Worm (Caenorhabditis elegans) whole organism, L1 larva: ENCODE results near the gene kin-2.

ENCODE experiments used
- C04F5.9 ChIP-seq: sonication (generic microtip); optimal IDR thresholded peaks from 2 replicates; lab custom pipeline; 2016; ENCODE audit warnings: missing genetic modification characterization, missing compliant biosample characterization
- C16A3.4 ChIP-seq: fragments of 150-350 bp; optimal IDR thresholded peaks from 2 replicates; lab custom pipeline; 2014; ENCODE audit warnings: missing biosample characterization, missing genetic modification characterization
- aha-1 ChIP-seq: fragments of 150-350 bp; optimal IDR thresholded peaks from 2 replicates; lab custom pipeline; 2014; ENCODE audit warnings: missing biosample characterization, missing genetic modification characterization
- blmp-1 ChIP-seq: fragments of 150-350 bp; optimal IDR thresholded peaks from 2 replicates; lab custom pipeline; 2014; ENCODE audit warnings: missing biosample characterization, missing genetic modification characterization
- ceh-63 ChIP-seq: fragments of 200-800 bp; sonication (Bioruptor generic); optimal IDR thresholded peaks from 2 replicates; lab custom pipeline; 2018; ENCODE audit warnings: mild to moderate bottlenecking, missing genetic modification characterization, missing compliant biosample characterization
- ceh-88 ChIP-seq: fragments of 200-800 bp; sonication (Bioruptor generic); IDR thresholded peaks from 2 replicates; pipeline ENCODE4 v1.3.6; 2022; ENCODE audit warnings: missing genetic modification characterization, missing compliant biosample characterization
- ces-1 ChIP-seq: fragments of 150-350 bp; optimal IDR thresholded peaks from 2 replicates; lab custom pipeline; 2014; ENCODE audit warnings: missing biosample characterization, missing genetic modification reagents, missing genetic modification characterization
- dsc-1 ChIP-seq: sonication (generic microtip); optimal IDR thresholded peaks from 2 replicates; lab custom pipeline; 2016; ENCODE audit warnings: mild to moderate bottlenecking, missing genetic modification characterization, missing compliant biosample characterization
- efl-1 ChIP-seq, 4 experiments: fragments of 150-350 bp; optimal IDR thresholded peaks in 3 of 4; peaks in 1 of 4; 1 replicate in 1 of 4; 2 replicates in 3 of 4; lab custom pipeline; 2014; ENCODE audit warnings: missing biosample characterization in 2 of 4, missing genetic modification characterization in 2 of 4, missing genetic modification reagents in 2 of 4
- egl-13 ChIP-seq: sonication (generic microtip); optimal IDR thresholded peaks from 2 replicates; lab custom pipeline; 2016; ENCODE audit warnings: missing genotype, missing genetic modification reagents, missing genetic modification characterization, missing compliant biosample characterization
- egl-27 ChIP-seq, 2 experiments: fragments of 150-350 bp in 1 of 2; sonication (generic microtip); optimal IDR thresholded peaks; 3 replicates each; lab custom pipeline; 2017 to 2018; ENCODE audit warnings: missing biosample characterization in 2 of 2, missing genetic modification characterization in 2 of 2, missing genetic modification reagents in 2 of 2
- elt-3 ChIP-seq, 6 experiments: fragments of 150-350 bp in 1 of 6; sonication (generic microtip); optimal IDR thresholded peaks; 2 replicates each; lab custom pipeline; 2017 to 2018; ENCODE audit warnings: missing biosample characterization in 6 of 6, missing genetic modification characterization in 6 of 6, inconsistent platforms in 1 of 6
- fkh-8 ChIP-seq: sonication (generic microtip); optimal IDR thresholded peaks from 2 replicates; lab custom pipeline; 2016; ENCODE audit warnings: mild to moderate bottlenecking, missing genetic modification characterization, missing compliant biosample characterization
- hlh-4 ChIP-seq: sonication (generic microtip); optimal IDR thresholded peaks from 2 replicates; lab custom pipeline; 2016; ENCODE audit warnings: mild to moderate bottlenecking, missing genetic modification characterization, missing compliant biosample characterization
- hpl-2 ChIP-seq: fragments of 150-350 bp; optimal IDR thresholded peaks from 2 replicates; lab custom pipeline; 2014; ENCODE audit warnings: missing biosample characterization, missing genetic modification reagents, missing genetic modification characterization
- irx-1 ChIP-seq: sonication (generic microtip); optimal IDR thresholded peaks from 2 replicates; lab custom pipeline; 2016; ENCODE audit warnings: missing genetic modification characterization, missing compliant biosample characterization
- jun-1 ChIP-seq: fragments of 150-350 bp; optimal IDR thresholded peaks from 2 replicates; lab custom pipeline; 2014; ENCODE audit warnings: missing biosample characterization, missing genetic modification reagents, missing genetic modification characterization
- lin-14 ChIP-seq: fragments of 200-800 bp; sonication (Bioruptor generic); optimal IDR thresholded peaks from 2 replicates; lab custom pipeline; 2018; ENCODE audit warnings: mild to moderate bottlenecking, missing genetic modification characterization, moderate library complexity, missing compliant biosample characterization
- lin-15B ChIP-seq: fragments of 150-350 bp; sonication (generic microtip); optimal IDR thresholded peaks from 3 replicates; lab custom pipeline; 2014; ENCODE audit warnings: missing biosample characterization, missing genetic modification characterization
- lir-3 ChIP-seq: sonication (generic microtip); optimal IDR thresholded peaks from 2 replicates; lab custom pipeline; 2016; ENCODE audit warnings: mild to moderate bottlenecking, missing genetic modification characterization, moderate library complexity, missing compliant biosample characterization; ENCODE audit not compliant: poor library complexity
- lsy-2 ChIP-seq, 2 experiments: fragments of 150-350 bp; optimal IDR thresholded peaks; 2 replicates each; lab custom pipeline; 2014; ENCODE audit warnings: missing biosample characterization in 2 of 2, missing genetic modification characterization in 2 of 2
- nhr-12 ChIP-seq: sonication (generic microtip); optimal IDR thresholded peaks from 2 replicates; lab custom pipeline; 2017; ENCODE audit warnings: missing biosample characterization, missing genetic modification characterization
- nhr-19 ChIP-seq: fragments of 200-800 bp; sonication (Bioruptor generic); conservative IDR thresholded peaks from 2 replicates; pipeline ENCODE4 v1.3.6; 2022; ENCODE audit warnings: missing genetic modification characterization, missing compliant biosample characterization
- nhr-20 ChIP-seq: sonication (generic microtip); optimal IDR thresholded peaks from 2 replicates; lab custom pipeline; 2016; ENCODE audit warnings: mild to moderate bottlenecking, missing genetic modification characterization, missing compliant biosample characterization
- nhr-28 ChIP-seq: fragments of 150-350 bp; optimal IDR thresholded peaks from 2 replicates; lab custom pipeline; 2014; ENCODE audit warnings: missing biosample characterization, missing genetic modification characterization
- nhr-71 ChIP-seq: sonication (generic microtip); optimal IDR thresholded peaks from 2 replicates; lab custom pipeline; 2016; ENCODE audit warnings: mild to moderate bottlenecking, missing genetic modification characterization, moderate library complexity, missing compliant biosample characterization
- nhr-76 ChIP-seq: sonication (generic microtip); optimal IDR thresholded peaks from 2 replicates; lab custom pipeline; 2017; ENCODE audit warnings: missing biosample characterization, missing genetic modification characterization
- nhr-84 ChIP-seq: sonication (generic microtip); optimal IDR thresholded peaks from 2 replicates; lab custom pipeline; 2017; ENCODE audit warnings: missing biosample characterization, missing genetic modification characterization
- nhr-85 ChIP-seq: sonication (generic microtip); peaks from one replicate; lab custom pipeline; 2016; ENCODE audit warnings: missing genetic modification characterization, inconsistent platforms, missing compliant biosample characterization
- skn-1 ChIP-seq: fragments of 150-350 bp; optimal IDR thresholded peaks from 2 replicates; lab custom pipeline; 2014; ENCODE audit warnings: missing biosample characterization, missing genetic modification characterization
- snu-23 ChIP-seq: sonication (generic microtip); optimal IDR thresholded peaks from 2 replicates; lab custom pipeline; 2016; ENCODE audit warnings: missing genetic modification characterization, missing compliant biosample characterization
- sptf-1 ChIP-seq: fragments of 150-350 bp; optimal IDR thresholded peaks from 2 replicates; lab custom pipeline; 2014; ENCODE audit warnings: missing biosample characterization, missing genetic modification characterization
- unc-130 ChIP-seq: fragments of 150-350 bp; optimal IDR thresholded peaks from 2 replicates; lab custom pipeline; 2017; ENCODE audit warnings: missing biosample characterization, missing genetic modification characterization, inconsistent platforms
- xbp-1 ChIP-seq: sonication (generic microtip); optimal IDR thresholded peaks from 2 replicates; lab custom pipeline; 2016; ENCODE audit warnings: missing genetic modification characterization, missing compliant biosample characterization
- zag-1 ChIP-seq: fragments of 150-350 bp; optimal IDR thresholded peaks from 2 replicates; lab custom pipeline; 2014; ENCODE audit warnings: missing biosample characterization, missing genetic modification characterization
- zip-4 ChIP-seq: fragments of 200-800 bp; sonication (Bioruptor generic); optimal IDR thresholded peaks from 2 replicates; lab custom pipeline; 2018; ENCODE audit warnings: mild to moderate bottlenecking, missing genetic modification characterization, moderate library complexity, missing compliant biosample characterization
- ztf-11 ChIP-seq, 2 experiments: sonication (generic microtip); optimal IDR thresholded peaks; 2 replicates each; lab custom pipeline; 2016 to 2017; ENCODE audit warnings: missing genetic modification characterization in 2 of 2, missing biosample characterization in 1 of 2, missing compliant biosample characterization in 1 of 2

kin-2 gene

ce11 chrX:6020782-6021181, 43.1 kb upstream of the kin-2 start:
- TF ChIP-seq unc-130 (tag; lab: Kevin White, UChicago) (no peak), efl-1 (optimal IDR thresholded peaks at IDR 0.05; lab: Kevin White, UChicago) (no peak), efl-1 (GFP tag; optimal IDR thresholded peaks at IDR 0.05 in 1 of 2; lab: Kevin White, UChicago) (peak in 1 of 2 experiments; percentile 14)

- peak; percentile 75 for TF ChIP-seq snu-23
- peak; percentile 47 for TF ChIP-seq xbp-1
- no peak for TF ChIP-seq skn-1
- peak in 1 of 2 experiments; percentile 18 for TF ChIP-seq lsy-2 (tag; optimal IDR thresholded peaks at IDR 0.05; lab: Kevin White, UChicago)
- peak; percentile 55 for TF ChIP-seq lin-14 (GFP tag; lab: Kevin White, UChicago)
- no peak for TF ChIP-seq C16A3.4 (tag; lab: Kevin White, UChicago)
- peak; percentile 38; the same call in 1 of the 2 replicates for TF ChIP-seq nhr-19 (GFP tag; lab: Robert Waterston, UW)
- TF ChIP-seq dsc-1: peak; percentile 44
- TF ChIP-seq nhr-20 (tag; lab: Kevin White, UChicago): peak; percentile 63
- peak; percentile 87 for TF ChIP-seq nhr-71
- TF ChIP-seq lir-3 (tag; lab: Kevin White, UChicago): peak; percentile 13
These were observed 42.3 kb upstream of the kin-2 start, which contains the start of gene C09B8.4 for ce11 chrX:6019886-6020469. C09B8.4 (minus strand) TSS chrX:6019936.

ce11 chrX:6015096-6015495, 37.4 kb upstream of the kin-2 start, which contains the start of gene C09B8.8:
C09B8.8 (plus strand) TSS chrX:6015492.
- TF ChIP-seq ztf-11 (tag; optimal IDR thresholded peaks at IDR 0.05; lab: Kevin White, UChicago) (no peak), hpl-2 (GFP tag; lab: Kevin White, UChicago) (no peak), blmp-1 (tag; lab: Kevin White, UChicago) (peak; percentile 12), lin-14 (GFP tag; lab: Kevin White, UChicago) (peak; percentile 46), aha-1 (tag; lab: Kevin White, UChicago) (no peak), nhr-85 (tag; lab: Kevin White, UChicago) (peak; percentile 59), elt-3 (tag; optimal IDR thresholded peaks at IDR 0.05; lab: Kevin White, UChicago) (no peak), xbp-1 (no peak), C04F5.9 (tag; lab: Kevin White, UChicago) (no peak)

- TF ChIP-seq zip-4 (no peak), ceh-88 (GFP tag; lab: Robert Waterston, UW) (no peak), lin-15B (tag; lab: Kevin White, UChicago) (no peak), egl-13 (tag; lab: Kevin White, UChicago) (no peak), efl-1 (optimal IDR thresholded peaks at IDR 0.05; lab: Kevin White, UChicago) (no peak), efl-1 (GFP tag; optimal IDR thresholded peaks at IDR 0.05 in 1 of 2; lab: Kevin White, UChicago) (no peak), nhr-12 (tag; lab: Kevin White, UChicago) (no peak), irx-1 (tag; lab: Kevin White, UChicago) (no peak), hlh-4 (no peak), zag-1 (tag; lab: Kevin White, UChicago) (no peak), jun-1 (tag; lab: Kevin White, UChicago) (no peak), nhr-84 (tag; lab: Kevin White, UChicago) (no peak), ces-1 (no peak), ceh-63 (no peak), skn-1 (no peak), sptf-1 (tag; lab: Kevin White, UChicago) (no peak), nhr-76 (tag; lab: Kevin White, UChicago) (no peak), fkh-8 (tag; lab: Kevin White, UChicago) (no peak), unc-130 (tag; lab: Kevin White, UChicago) (no peak), egl-27 (tag; optimal IDR thresholded peaks at IDR 0.05; lab: Kevin White, UChicago) (no peak), nhr-28 (tag; lab: Kevin White, UChicago) (no peak)
These were observed 32.9 kb upstream of the kin-2 start, which contains the start of gene C09B8.3 for ce11 chrX:6010573-6010972. C09B8.3 (minus strand) TSS chrX:6010673.
